Worm (Caenorhabditis elegans) whole organism, young adult: Measurements from ENCODE around the gene pqn-87.

ENCODE experiments used
- F52B5.7 ChIP-seq: sonication (generic microtip); optimal IDR thresholded peaks from 2 replicates; lab custom pipeline; 2016; ENCODE audit warnings: mild to moderate bottlenecking, missing genetic modification characterization, missing compliant biosample characterization
- fkh-3 ChIP-seq: sonication (generic microtip); optimal IDR thresholded peaks from 2 replicates; lab custom pipeline; 2016; ENCODE audit warnings: mild to moderate bottlenecking, missing genetic modification characterization, missing compliant biosample characterization
- lin-26 ChIP-seq: fragments of 200-800 bp; sonication (Bioruptor generic); IDR thresholded peaks from 2 replicates; pipeline ENCODE4 v1.3.6; 2022; ENCODE audit warnings: missing genetic modification reagents, missing genetic modification characterization, missing compliant biosample characterization
- mel-28 ChIP-seq: sonication (generic microtip); optimal IDR thresholded peaks from 2 replicates; lab custom pipeline; 2016; ENCODE audit warnings: borderline replicate concordance, mild to moderate bottlenecking, missing genetic modification characterization, missing compliant biosample characterization

ce11 chrII:12261147-12261821 is 36.4 kb upstream of the pqn-87 start:
- no peak for TF ChIP-seq lin-26 (GFP tag; lab: Robert Waterston, UW)
- no peak for TF ChIP-seq fkh-3 (tag; lab: Kevin White, UChicago)
- no peak for TF ChIP-seq F52B5.7
- no peak for TF ChIP-seq mel-28
